Worm (Caenorhabditis elegans) whole organism, young adult: ENCODE measurements around the gene F58H7.1.

ENCODE experiments used
- B0035.1 ChIP-seq: sonication (generic microtip); optimal IDR thresholded peaks from 2 replicates; lab custom pipeline; 2016; ENCODE audit warnings: missing genetic modification characterization, mild to moderate bottlenecking, missing compliant biosample characterization, missing genotype, missing genetic modification reagents
- F22D6.2 ChIP-seq: sonication (generic microtip); optimal IDR thresholded peaks from 2 replicates; lab custom pipeline; 2016; ENCODE audit warnings: mild to moderate bottlenecking, missing genetic modification characterization, missing compliant biosample characterization
- Y53F4B.3 ChIP-seq: fragments of 200-800 bp; sonication (Bioruptor generic); IDR thresholded peaks from 2 replicates; pipeline ENCODE4 v1.3.6; 2022; ENCODE audit warnings: missing genetic modification reagents, missing genetic modification characterization, missing compliant biosample characterization
- Y67H2A.10 ChIP-seq: fragments of 200-800 bp; sonication (Bioruptor generic); conservative IDR thresholded peaks from 2 replicates; pipeline ENCODE4 v1.3.6; 2022; ENCODE audit warnings: missing genetic modification reagents, missing genetic modification characterization, missing compliant biosample characterization
- ZK185.1 ChIP-seq: sonication (generic microtip); optimal IDR thresholded peaks from 2 replicates; lab custom pipeline; 2016; ENCODE audit warnings: mild to moderate bottlenecking, missing genetic modification characterization, missing compliant biosample characterization; ENCODE audit not compliant: poor library complexity, severe bottlenecking
- akir-1 ChIP-seq: fragments of 200-800 bp; sonication (Bioruptor generic); optimal IDR thresholded peaks from 2 replicates; lab custom pipeline; 2018; ENCODE audit warnings: mild to moderate bottlenecking, missing genetic modification characterization, moderate library complexity, missing compliant biosample characterization
- aptf-3 ChIP-seq: fragments of 200-800 bp; sonication (Bioruptor generic); IDR thresholded peaks from 2 replicates; pipeline ENCODE4 v1.3.6; 2022; ENCODE audit warnings: missing genetic modification characterization, missing compliant biosample characterization
- atf-7 ChIP-seq: sonication (generic microtip); optimal IDR thresholded peaks from 2 replicates; lab custom pipeline; 2017; ENCODE audit warnings: mild to moderate bottlenecking, missing genetic modification characterization, missing compliant biosample characterization
- attf-3 ChIP-seq: fragments of 200-800 bp; sonication (Bioruptor generic); conservative IDR thresholded peaks from 2 replicates; pipeline ENCODE4 v1.3.6; 2022; ENCODE audit warnings: missing genetic modification reagents, missing genetic modification characterization, missing compliant biosample characterization
- bed-1 ChIP-seq: fragments of 200-800 bp; sonication (Bioruptor generic); IDR thresholded peaks from 2 replicates; pipeline ENCODE4 v1.3.6; 2022; ENCODE audit warnings: missing genetic modification reagents, missing genetic modification characterization, missing compliant biosample characterization
- bed-2 ChIP-seq: fragments of 200-800 bp; sonication (Bioruptor generic); IDR thresholded peaks from 2 replicates; pipeline ENCODE4 v1.3.6; 2022; ENCODE audit warnings: missing genetic modification reagents, missing genetic modification characterization, missing compliant biosample characterization
- cebp-1 ChIP-seq, 2 experiments: fragments of 200-800 bp in 1 of 2; sonication (Bioruptor generic) in 1 of 2; sonication (generic microtip) in 1 of 2; IDR thresholded peaks in 1 of 2; optimal IDR thresholded peaks in 1 of 2; 2 replicates each; pipeline versions ENCODE4 v1.3.6 to Lab custom; 2017 to 2022; ENCODE audit warnings: missing compliant biosample characterization in 2 of 2, missing genetic modification characterization in 2 of 2, mild to moderate bottlenecking in 1 of 2, missing genetic modification reagents in 1 of 2, moderate library complexity in 1 of 2
- ceh-27 ChIP-seq: fragments of 200-800 bp; sonication (Bioruptor generic); optimal IDR thresholded peaks from 2 replicates; lab custom pipeline; 2018; ENCODE audit warnings: mild to moderate bottlenecking, missing genetic modification characterization, moderate library complexity, missing compliant biosample characterization
- ceh-79 ChIP-seq: sonication (generic microtip); optimal IDR thresholded peaks from 2 replicates; lab custom pipeline; 2017; ENCODE audit warnings: mild to moderate bottlenecking, missing genetic modification characterization, missing compliant biosample characterization
- efl-1 ChIP-seq: fragments of 150-350 bp; optimal IDR thresholded peaks from 2 replicates; lab custom pipeline; 2014; ENCODE audit warnings: missing biosample characterization, missing genetic modification reagents, missing genetic modification characterization
- egl-18 ChIP-seq: fragments of 200-800 bp; sonication (Bioruptor generic); IDR thresholded peaks from 2 replicates; pipeline ENCODE4 v1.3.6; 2022; ENCODE audit warnings: missing genetic modification reagents, missing genetic modification characterization, missing compliant biosample characterization
- egl-44 ChIP-seq: fragments of 200-800 bp; sonication (Bioruptor generic); IDR thresholded peaks from 2 replicates; pipeline ENCODE4 v1.3.6; 2022; ENCODE audit warnings: missing genetic modification reagents, missing genetic modification characterization, missing compliant biosample characterization
- gei-17 ChIP-seq: fragments of 200-800 bp; sonication (Bioruptor generic); optimal IDR thresholded peaks from 2 replicates; lab custom pipeline; 2018; ENCODE audit warnings: mild to moderate bottlenecking, missing genetic modification characterization, missing compliant biosample characterization
- hmg-1.2 ChIP-seq: fragments of 200-800 bp; sonication (Bioruptor generic); IDR thresholded peaks from 2 replicates; pipeline ENCODE4 v1.3.6; 2022; ENCODE audit warnings: missing genetic modification reagents, missing genetic modification characterization, missing compliant biosample characterization
- hrde-1 ChIP-seq: sonication (generic microtip); optimal IDR thresholded peaks from 2 replicates; lab custom pipeline; 2016; ENCODE audit warnings: missing genetic modification characterization, mild to moderate bottlenecking, missing compliant biosample characterization, moderate library complexity, missing genotype, missing genetic modification reagents, borderline replicate concordance
- lag-1 ChIP-seq: fragments of 200-800 bp; sonication (Bioruptor generic); IDR thresholded peaks from 2 replicates; pipeline ENCODE4 v1.3.6; 2022; ENCODE audit warnings: missing genetic modification reagents, missing genetic modification characterization, missing compliant biosample characterization
- lin-40 ChIP-seq: sonication (generic microtip); optimal IDR thresholded peaks from 2 replicates; lab custom pipeline; 2016; ENCODE audit warnings: missing genetic modification characterization, mild to moderate bottlenecking, missing compliant biosample characterization, missing genotype, missing genetic modification reagents
- lir-1 ChIP-seq: fragments of 200-800 bp; sonication (Bioruptor generic); conservative IDR thresholded peaks from 2 replicates; pipeline ENCODE4 v1.3.6; 2022; ENCODE audit warnings: missing genetic modification reagents, missing genetic modification characterization, missing compliant biosample characterization
- madf-10 ChIP-seq: sonication (generic microtip); optimal IDR thresholded peaks from 2 replicates; lab custom pipeline; 2016; ENCODE audit warnings: mild to moderate bottlenecking, missing genetic modification characterization, missing compliant biosample characterization
- madf-6 ChIP-seq: fragments of 200-800 bp; sonication (Bioruptor generic); IDR thresholded peaks from 2 replicates; pipeline ENCODE4 v1.3.6; 2022; ENCODE audit warnings: missing genetic modification reagents, missing genetic modification characterization, missing compliant biosample characterization
- madf-8 ChIP-seq: fragments of 200-800 bp; sonication (Bioruptor generic); conservative IDR thresholded peaks from 2 replicates; pipeline ENCODE4 v1.3.6; 2022; ENCODE audit warnings: missing genetic modification reagents, missing genetic modification characterization, missing compliant biosample characterization
- nfya-1 ChIP-seq: sonication (generic microtip); optimal IDR thresholded peaks from 2 replicates; lab custom pipeline; 2017; ENCODE audit warnings: antibody characterized with exemption, missing compliant biosample characterization, missing genetic modification characterization, borderline replicate concordance; ENCODE audit not compliant: insufficient read depth
- nhr-80 ChIP-seq: sonication (generic microtip); optimal IDR thresholded peaks from 2 replicates; lab custom pipeline; 2016; ENCODE audit warnings: missing genetic modification characterization, missing compliant biosample characterization
- pha-4 ChIP-seq: fragments of 150-350 bp; sonication (generic microtip); optimal IDR thresholded peaks from 2 replicates; lab custom pipeline; 2014; ENCODE audit warnings: missing biosample characterization, missing genetic modification reagents, missing genetic modification characterization
- sptf-2 ChIP-seq: fragments of 200-800 bp; sonication (Bioruptor generic); optimal IDR thresholded peaks from 2 replicates; lab custom pipeline; 2018; ENCODE audit warnings: mild to moderate bottlenecking, missing genetic modification characterization, missing compliant biosample characterization
- ztf-26 ChIP-seq: sonication (generic microtip); optimal IDR thresholded peaks from 2 replicates; lab custom pipeline; 2017; ENCODE audit warnings: missing genetic modification characterization, missing compliant biosample characterization
- ztf-28 ChIP-seq: fragments of 200-800 bp; sonication (Bioruptor generic); IDR thresholded peaks from 2 replicates; pipeline ENCODE4 v1.3.6; 2022; ENCODE audit warnings: missing genetic modification reagents, missing genetic modification characterization, missing compliant biosample characterization
- ztf-6 ChIP-seq: fragments of 200-800 bp; sonication (Bioruptor generic); IDR thresholded peaks from 2 replicates; pipeline ENCODE4 v1.3.6; 2022; ENCODE audit warnings: missing genetic modification reagents, missing genetic modification characterization, missing compliant biosample characterization

The F58H7.1 gene

ce11 chrIV:951569-951968 is 15.9 kb upstream of the F58H7.1 start:
- no peak for TF ChIP-seq attf-3
- TF ChIP-seq ztf-6 (GFP tag; lab: Robert Waterston, UW): no peak
- TF ChIP-seq lin-40 (tag; lab: Kevin White, UChicago): no peak
- TF ChIP-seq Y67H2A.10: no peak
- TF ChIP-seq ztf-28: no peak
- TF ChIP-seq atf-7 (tag; lab: Kevin White, UChicago): no peak
- no peak for TF ChIP-seq madf-8
- no peak for TF ChIP-seq F22D6.2 (tag; lab: Kevin White, UChicago)
- no peak for TF ChIP-seq sptf-2
- TF ChIP-seq bed-1: no peak
- no peak for TF ChIP-seq egl-18 (GFP tag; lab: Robert Waterston, UW)
- TF ChIP-seq ztf-26: no peak
- TF ChIP-seq bed-2 (GFP tag; lab: Robert Waterston, UW): no peak
- no peak for TF ChIP-seq lir-1 (GFP tag; lab: Robert Waterston, UW)
- TF ChIP-seq pha-4: no peak
- TF ChIP-seq Y53F4B.3 (GFP tag; lab: Robert Waterston, UW): no peak

ce11 chrIV:949940-950592 is 14.4 kb upstream of the F58H7.1 start:
- TF ChIP-seq hmg-1.2 (GFP tag; lab: Robert Waterston, UW) (peak; percentile 84; the same call in 1 of the 2 replicates), cebp-1 (GFP tag; IDR thresholded peaks at IDR 0.05; lab: Robert Waterston, UW) (no peak), cebp-1 (tag; optimal IDR thresholded peaks at IDR 0.05; lab: Kevin White, UChicago) (peak; percentile 32), nhr-80 (tag; lab: Kevin White, UChicago) (no peak)

- peak; percentile 55 for TF ChIP-seq nhr-80 (tag; lab: Kevin White, UChicago)
- TF ChIP-seq lag-1 (GFP tag; lab: Robert Waterston, UW): no peak
- TF ChIP-seq madf-6 (GFP tag; lab: Robert Waterston, UW): no peak
Observed at ce11 chrIV:945601-946000, 10.0 kb upstream of the F58H7.1 start, which contains the start of gene faah-3. Gene faah-3 (minus strand): TSS chrIV:945653.

ce11 chrIV:927510-927909 is 8.1 kb downstream of the F58H7.1 start:
- no peak for TF ChIP-seq hrde-1 (tag; lab: Kevin White, UChicago)
- no peak for TF ChIP-seq lag-1 (GFP tag; lab: Robert Waterston, UW)
- TF ChIP-seq ceh-79 (tag; lab: Kevin White, UChicago): no peak
- no peak for TF ChIP-seq akir-1
- TF ChIP-seq ZK185.1 (tag; lab: Kevin White, UChicago): no peak
- no peak for TF ChIP-seq aptf-3
- no peak for TF ChIP-seq efl-1
- no peak for TF ChIP-seq egl-44 (GFP tag; lab: Robert Waterston, UW)
- no peak for TF ChIP-seq egl-18 (GFP tag; lab: Robert Waterston, UW)
- no peak for TF ChIP-seq B0035.1
- TF ChIP-seq nfya-1: no peak
- TF ChIP-seq ztf-6 (GFP tag; lab: Robert Waterston, UW): no peak
- no peak for TF ChIP-seq ceh-27 (GFP tag; lab: Kevin White, UChicago)
- TF ChIP-seq gei-17 (GFP tag; lab: Kevin White, UChicago): no peak
- no peak for TF ChIP-seq madf-10 (tag; lab: Kevin White, UChicago)
